Fruit fly (Drosophila melanogaster) Kc167 (cell line): Measurements from ENCODE around the gene TotE.

Experiments
- Myc ChIP-seq: fragments of >200 bp; optimal IDR thresholded peaks from 2 replicates; lab custom pipeline; 2017; ENCODE audit warnings: missing external identifiers
- h ChIP-seq: fragments of >200 bp; optimal IDR thresholded peaks from 3 replicates; lab custom pipeline; 2018; ENCODE audit warnings: missing external identifiers
- insv ChIP-seq: fragments of >200 bp; optimal IDR thresholded peaks from 3 replicates; lab custom pipeline; 2018; ENCODE audit warnings: missing external identifiers
- psq ChIP-seq: fragments of >200 bp; optimal IDR thresholded peaks from 2 replicates; lab custom pipeline; 2017; ENCODE audit warnings: missing external identifiers

dm6 chr2L:19907784-19908183, 5.5 kb downstream of the TotE start:
- TF ChIP-seq psq: no peak
- TF ChIP-seq insv (lab: Kevin White, UChicago): no peak
- no peak for TF ChIP-seq h (lab: Kevin White, UChicago)
- TF ChIP-seq Myc (lab: Kevin White, UChicago): no peak
